Worm (Caenorhabditis elegans) whole organism, mixed stage, embryonic: ENCODE data around the gene C18H7.11.

Experiments used
- M03D4.4 ChIP-seq: sonication (generic microtip); optimal IDR thresholded peaks from 2 replicates; lab custom pipeline; 2017; ENCODE audit warnings: mild to moderate bottlenecking, missing genetic modification characterization, missing compliant biosample characterization
- flh-1 ChIP-seq: fragments of 200-800 bp; sonication (Bioruptor generic); optimal IDR thresholded peaks from 2 replicates; lab custom pipeline; 2018; ENCODE audit warnings: mild to moderate bottlenecking, missing genetic modification characterization, moderate library complexity, missing compliant biosample characterization
- nhr-12 ChIP-seq: fragments of 150-350 bp; optimal IDR thresholded peaks from 2 replicates; lab custom pipeline; 2014; ENCODE audit warnings: missing biosample characterization, missing genetic modification characterization
- unc-62 ChIP-seq: fragments of 150-350 bp; optimal IDR thresholded peaks from 2 replicates; lab custom pipeline; 2014; ENCODE audit warnings: missing biosample characterization, missing genetic modification reagents, missing genetic modification characterization
- ztf-11 ChIP-seq: fragments of 150-350 bp; optimal IDR thresholded peaks from 2 replicates; lab custom pipeline; 2014; ENCODE audit warnings: missing biosample characterization, missing genetic modification characterization

DNA sequence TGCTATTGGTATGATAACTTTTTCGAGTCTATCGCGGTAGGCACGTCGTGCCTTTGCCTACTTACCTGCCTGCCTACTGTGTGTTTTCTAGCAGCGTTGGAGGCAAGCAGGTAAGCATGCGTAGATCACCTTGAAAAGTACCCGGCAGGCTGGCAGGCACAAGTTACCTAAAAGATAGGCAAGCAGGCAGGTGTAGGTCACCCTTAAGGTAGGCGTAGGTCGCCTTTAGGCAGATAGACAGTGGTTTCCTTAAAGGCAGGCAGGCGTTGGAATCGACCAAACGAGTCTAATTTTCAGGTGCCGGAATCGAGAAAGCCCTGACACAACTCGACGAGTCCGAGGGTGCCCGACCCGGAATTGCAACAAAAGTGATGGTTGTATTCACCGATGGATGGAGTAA is 23.1 kb downstream of the C18H7.11 start:
- TF ChIP-seq ztf-11 (tag; lab: Kevin White, UChicago) (no peak), unc-62 (GFP tag; lab: Kevin White, UChicago) (no peak), nhr-12 (tag; lab: Kevin White, UChicago) (no peak), flh-1 (GFP tag; lab: Kevin White, UChicago) (no peak), M03D4.4 (tag; lab: Kevin White, UChicago) (no peak)
